Worm (Caenorhabditis elegans) whole organism, L4 larva: ENCODE data around the gene fbxa-206.

Source experiments
- F10B5.3 ChIP-seq: sonication (generic microtip); optimal IDR thresholded peaks from 2 replicates; lab custom pipeline; 2016; ENCODE audit warnings: mild to moderate bottlenecking, missing genetic modification characterization, missing compliant biosample characterization
- F26F4.8 ChIP-seq: fragments of 200-800 bp; sonication (Bioruptor generic); conservative IDR thresholded peaks from 2 replicates; pipeline ENCODE4 v1.3.6; 2022; ENCODE audit warnings: missing genetic modification characterization, missing compliant biosample characterization
- F37D6.2 ChIP-seq: sonication (generic microtip); optimal IDR thresholded peaks from 2 replicates; lab custom pipeline; 2016; ENCODE audit warnings: mild to moderate bottlenecking, missing genetic modification characterization, missing compliant biosample characterization
- F49E8.2 ChIP-seq: sonication (generic microtip); optimal IDR thresholded peaks from 2 replicates; lab custom pipeline; 2016; ENCODE audit warnings: missing compliant biosample characterization, mild to moderate bottlenecking, missing genetic modification characterization, borderline replicate concordance
- T20F7.1 ChIP-seq: fragments of 200-800 bp; sonication (Bioruptor generic); optimal IDR thresholded peaks from 2 replicates; lab custom pipeline; 2018; ENCODE audit warnings: mild to moderate bottlenecking, missing genetic modification characterization, missing compliant biosample characterization
- Y5F2A.4 ChIP-seq: fragments of 200-800 bp; sonication (Bioruptor generic); optimal IDR thresholded peaks from 2 replicates; lab custom pipeline; 2018; ENCODE audit warnings: mild to moderate bottlenecking, missing genetic modification characterization, missing compliant biosample characterization
- Y75B8A.6 ChIP-seq: fragments of 200-800 bp; sonication (Bioruptor generic); IDR thresholded peaks from 2 replicates; pipeline ENCODE4 v1.3.6; 2022; ENCODE audit warnings: missing genetic modification reagents, missing genetic modification characterization, missing compliant biosample characterization
- ZK546.5 ChIP-seq, 2 experiments: sonication (generic microtip); optimal IDR thresholded peaks; 2 replicates each; lab custom pipeline; 2017; ENCODE audit warnings: missing biosample characterization in 2 of 2, missing genetic modification characterization in 2 of 2
- aly-2 ChIP-seq: sonication (generic microtip); optimal IDR thresholded peaks from 2 replicates; lab custom pipeline; 2018; ENCODE audit warnings: missing biosample characterization, missing genetic modification characterization
- ceh-62 ChIP-seq: sonication (generic microtip); optimal IDR thresholded peaks from 2 replicates; lab custom pipeline; 2017; ENCODE audit warnings: missing biosample characterization, missing genetic modification characterization
- daf-19 ChIP-seq: fragments of 200-800 bp; sonication (Bioruptor generic); conservative IDR thresholded peaks from 2 replicates; pipeline ENCODE4 v1.3.6; 2022; ENCODE audit warnings: missing genetic modification characterization, missing compliant biosample characterization
- dpl-1 ChIP-seq: fragments of 150-350 bp; optimal IDR thresholded peaks from 2 replicates; lab custom pipeline; 2014; ENCODE audit warnings: missing biosample characterization, missing genetic modification reagents, missing genetic modification characterization
- hmg-1.1 ChIP-seq: fragments of 200-800 bp; sonication (Bioruptor generic); IDR thresholded peaks from 2 replicates; pipeline ENCODE4 v1.3.6; 2022; ENCODE audit warnings: missing genetic modification reagents, missing genetic modification characterization, missing compliant biosample characterization
- lin-1 ChIP-seq: fragments of 200-800 bp; sonication (Bioruptor generic); IDR thresholded peaks from 2 replicates; pipeline ENCODE4 v1.3.6; 2022; ENCODE audit warnings: missing genetic modification reagents, missing genetic modification characterization, missing compliant biosample characterization
- lin-13 ChIP-seq: fragments of 150-350 bp; optimal IDR thresholded peaks from 2 replicates; lab custom pipeline; 2014; ENCODE audit warnings: missing biosample characterization, missing genetic modification reagents, missing genetic modification characterization
- lin-29 ChIP-seq: fragments of 200-800 bp; sonication (Bioruptor generic); IDR thresholded peaks from 2 replicates; pipeline ENCODE4 v1.3.6; 2022; ENCODE audit warnings: missing genetic modification reagents, missing genetic modification characterization, missing compliant biosample characterization
- lsy-2 ChIP-seq, 2 experiments: fragments of 150-350 bp in 1 of 2; sonication (generic microtip) in 1 of 2; optimal IDR thresholded peaks; 2 replicates each; lab custom pipeline; 2014 to 2017; ENCODE audit warnings: missing biosample characterization in 2 of 2, missing genetic modification characterization in 2 of 2
- mdt-29 ChIP-seq: fragments of 200-800 bp; sonication (Bioruptor generic); IDR thresholded peaks from 2 replicates; pipeline ENCODE4 v1.3.6; 2022; ENCODE audit warnings: missing genetic modification reagents, missing genetic modification characterization, missing compliant biosample characterization
- mes-2 ChIP-seq: sonication (generic microtip); optimal IDR thresholded peaks from 2 replicates; lab custom pipeline; 2016; ENCODE audit warnings: missing genotype, mild to moderate bottlenecking, missing genetic modification characterization, missing compliant biosample characterization; ENCODE audit not compliant: poor library complexity, severe bottlenecking
- mxl-3 ChIP-seq: fragments of 200-800 bp; sonication (Bioruptor generic); optimal IDR thresholded peaks from 2 replicates; lab custom pipeline; 2018; ENCODE audit warnings: mild to moderate bottlenecking, missing genetic modification characterization, missing compliant biosample characterization
- nhr-6 ChIP-seq: fragments of 150-350 bp; optimal IDR thresholded peaks from 2 replicates; lab custom pipeline; 2014; ENCODE audit warnings: missing biosample characterization, missing genetic modification characterization
- nhr-77 ChIP-seq: fragments of 150-350 bp; optimal IDR thresholded peaks from 2 replicates; lab custom pipeline; 2014; ENCODE audit warnings: missing biosample characterization, missing genetic modification characterization
- pha-4 ChIP-seq, 2 experiments: fragments of 150-350 bp in 1 of 2; fragments of 200-800 bp in 1 of 2; sonication (Bioruptor generic) in 1 of 2; IDR thresholded peaks in 1 of 2; optimal IDR thresholded peaks in 1 of 2; 2 replicates each; pipeline versions ENCODE4 v1.3.6 to Lab custom; 2014 to 2022; ENCODE audit warnings: missing genetic modification characterization in 2 of 2, missing genetic modification reagents in 2 of 2, missing biosample characterization in 1 of 2, missing compliant biosample characterization in 1 of 2
- pqm-1 ChIP-seq: sonication (generic microtip); optimal IDR thresholded peaks from 2 replicates; lab custom pipeline; 2017; ENCODE audit warnings: missing biosample characterization, missing genetic modification characterization
- rbr-2 ChIP-seq: sonication (generic microtip); optimal IDR thresholded peaks from 2 replicates; lab custom pipeline; 2016; ENCODE audit warnings: missing genotype, missing genetic modification characterization, missing compliant biosample characterization
- snpc-1.2 ChIP-seq: fragments of 200-800 bp; sonication (Bioruptor generic); IDR thresholded peaks from 2 replicates; pipeline ENCODE4 v1.3.6; 2022; ENCODE audit warnings: missing genetic modification reagents, missing genetic modification characterization, missing compliant biosample characterization
- spr-1 ChIP-seq: sonication (generic microtip); optimal IDR thresholded peaks from 2 replicates; lab custom pipeline; 2016; ENCODE audit warnings: mild to moderate bottlenecking, missing genetic modification characterization, missing compliant biosample characterization
- unc-130 ChIP-seq: sonication (generic microtip); optimal IDR thresholded peaks from 2 replicates; lab custom pipeline; 2016; ENCODE audit warnings: missing genetic modification reagents, missing genetic modification characterization, missing compliant biosample characterization
- unc-62 ChIP-seq, 3 experiments: fragments of 150-350 bp in 1 of 3; sonication (generic microtip); optimal IDR thresholded peaks in 2 of 3; peaks in 1 of 3; 1 replicate in 1 of 3; 2 replicates in 2 of 3; lab custom pipeline; 2014 to 2017; ENCODE audit warnings: missing biosample characterization in 3 of 3, missing genetic modification characterization in 3 of 3, missing genetic modification reagents in 3 of 3, missing genotype in 1 of 3
- zag-1 ChIP-seq: fragments of 150-350 bp; optimal IDR thresholded peaks from 2 replicates; lab custom pipeline; 2014; ENCODE audit warnings: missing biosample characterization, missing genetic modification characterization
- ztf-11 ChIP-seq: fragments of 150-350 bp; optimal IDR thresholded peaks from 2 replicates; lab custom pipeline; 2014; ENCODE audit warnings: missing biosample characterization, missing genetic modification characterization
- ztf-7 ChIP-seq: fragments of 150-350 bp; optimal IDR thresholded peaks from 2 replicates; lab custom pipeline; 2014; ENCODE audit warnings: missing biosample characterization, missing genetic modification characterization

fbxa-206 gene

ce11 chrV:16893440-16893839 lies 24.8 kb downstream of the fbxa-206 start, which contains the start of gene F09C6.15:
F09C6.15 (plus strand) TSS chrV:16893740.
- no peak for TF ChIP-seq lin-1 (GFP tag; lab: Robert Waterston, UW)
- TF ChIP-seq ZK546.5 (tag; optimal IDR thresholded peaks at IDR 0.05; lab: Kevin White, UChicago) = no peak
- TF ChIP-seq F37D6.2 (tag; lab: Kevin White, UChicago) = no peak
- no peak for TF ChIP-seq ceh-62 (tag; lab: Kevin White, UChicago)
- TF ChIP-seq zag-1 (tag; lab: Kevin White, UChicago) = no peak
- no peak for TF ChIP-seq lin-29
- no peak for TF ChIP-seq F26F4.8 (GFP tag; lab: Robert Waterston, UW)
- no peak for TF ChIP-seq Y5F2A.4 (GFP tag; lab: Kevin White, UChicago)
- TF ChIP-seq T20F7.1 (GFP tag; lab: Kevin White, UChicago) = no peak
- no peak for TF ChIP-seq lin-13
- no peak for TF ChIP-seq aly-2 (tag; lab: Kevin White, UChicago)

ce11 chrV:16888788-16889325 lies 29.4 kb downstream of the fbxa-206 start, which contains the start of the genes ifas-2 and fbxa-44:
ifas-2 (minus strand) TSS chrV:16888888.
fbxa-44 (plus strand) TSS chrV:16889275.
- TF ChIP-seq F49E8.2 (tag; lab: Kevin White, UChicago) (no peak), pqm-1 (tag; lab: Kevin White, UChicago) (no peak), Y75B8A.6 (GFP tag; lab: Robert Waterston, UW) (no peak), lin-1 (GFP tag; lab: Robert Waterston, UW) (no peak), spr-1 (no peak), hmg-1.1 (GFP tag; lab: Robert Waterston, UW) (no peak), mes-2 (no peak), ztf-7 (tag; lab: Kevin White, UChicago) (no peak), F10B5.3 (no peak), snpc-1.2 (GFP tag; lab: Robert Waterston, UW) (no peak), dpl-1 (GFP tag; lab: Kevin White, UChicago) (no peak), zag-1 (tag; lab: Kevin White, UChicago) (no peak), mdt-29 (GFP tag; lab: Robert Waterston, UW) (no peak), lin-29 (no peak), unc-130 (GFP tag; lab: Kevin White, UChicago) (no peak), daf-19 (no peak)

- TF ChIP-seq unc-62 (GFP tag; optimal IDR thresholded peaks at IDR 0.05 in 1 of 2; lab: Kevin White, UChicago) (peak in 1 of 2 experiments; percentile 6), unc-62 (tag; optimal IDR thresholded peaks at IDR 0.05; lab: Kevin White, UChicago) (no peak), ztf-7 (tag; lab: Kevin White, UChicago) (no peak)
- TF ChIP-seq, all 104 proteins: peak for 1
Observed at ce11 chrV:16884744-16885143, 33.5 kb downstream of the fbxa-206 start, which contains the start of gene F09C6.13. F09C6.13 (plus strand) TSS chrV:16885044.

- TF ChIP-seq pha-4 (GFP tag; IDR thresholded peaks at IDR 0.05; lab: Robert Waterston, UW) = no peak
- TF ChIP-seq pha-4 (tag; optimal IDR thresholded peaks at IDR 0.05; lab: Kevin White, UChicago) = peak; percentile 27
- TF ChIP-seq spr-1 = no peak
Observed at ce11 chrV:16882260-16882918, 35.9 kb downstream of the fbxa-206 start, which contains the start of the genes F09C6.11 and F09C6.12. F09C6.11 (minus strand) TSS chrV:16882310. F09C6.12 (plus strand) TSS chrV:16882868.

- TF ChIP-seq nhr-6 (tag; lab: Kevin White, UChicago) (no peak), unc-130 (GFP tag; lab: Kevin White, UChicago) (no peak)
Observed at ce11 chrV:16880679-16881078, 37.6 kb downstream of the fbxa-206 start, which contains the start of gene F09C6.14. F09C6.14 (plus strand) TSS chrV:16880979.

- TF ChIP-seq lin-1 (GFP tag; lab: Robert Waterston, UW) = no peak
- TF ChIP-seq pha-4 (GFP tag; IDR thresholded peaks at IDR 0.05; lab: Robert Waterston, UW) = no peak
- no peak for TF ChIP-seq pha-4 (tag; optimal IDR thresholded peaks at IDR 0.05; lab: Kevin White, UChicago)
- TF ChIP-seq mxl-3 = no peak
- no peak for TF ChIP-seq lsy-2 (tag; optimal IDR thresholded peaks at IDR 0.05; lab: Kevin White, UChicago)
- TF ChIP-seq nhr-77 (tag; lab: Kevin White, UChicago) = no peak
- TF ChIP-seq ztf-11 (tag; lab: Kevin White, UChicago) = no peak
- no peak for TF ChIP-seq rbr-2 (tag; lab: Kevin White, UChicago)
Observed at ce11 chrV:16880054-16880453, 38.2 kb downstream of the fbxa-206 start, which contains the start of gene F09C6.3. F09C6.3 (minus strand) TSS chrV:16880154.
